Worm (Caenorhabditis elegans) whole organism, L1 larva: ENCODE data around the gene nhr-268.

Experiments
- aha-1 ChIP-seq: fragments of 150-350 bp; optimal IDR thresholded peaks from 2 replicates; lab custom pipeline; 2014; ENCODE audit warnings: missing biosample characterization, missing genetic modification characterization
- dsc-1 ChIP-seq: sonication (generic microtip); optimal IDR thresholded peaks from 2 replicates; lab custom pipeline; 2016; ENCODE audit warnings: mild to moderate bottlenecking, missing genetic modification characterization, missing compliant biosample characterization
- egl-27 ChIP-seq, 2 experiments: fragments of 150-350 bp in 1 of 2; sonication (generic microtip); optimal IDR thresholded peaks; 3 replicates each; lab custom pipeline; 2017 to 2018; ENCODE audit warnings: missing biosample characterization in 2 of 2, missing genetic modification characterization in 2 of 2, missing genetic modification reagents in 2 of 2
- elt-2 ChIP-seq: sonication (generic microtip); optimal IDR thresholded peaks from 2 replicates; lab custom pipeline; 2016; ENCODE audit warnings: missing genetic modification characterization, mild to moderate bottlenecking, inconsistent platforms, missing compliant biosample characterization, missing genetic modification reagents
- hpl-2 ChIP-seq: fragments of 150-350 bp; optimal IDR thresholded peaks from 2 replicates; lab custom pipeline; 2014; ENCODE audit warnings: missing biosample characterization, missing genetic modification reagents, missing genetic modification characterization
- mab-9 ChIP-seq: fragments of 200-800 bp; sonication (Bioruptor generic); IDR thresholded peaks from 2 replicates; pipeline ENCODE4 v1.3.6; 2022; ENCODE audit warnings: missing genetic modification reagents, missing genetic modification characterization, missing compliant biosample characterization
- nhr-12 ChIP-seq: sonication (generic microtip); optimal IDR thresholded peaks from 2 replicates; lab custom pipeline; 2017; ENCODE audit warnings: missing biosample characterization, missing genetic modification characterization
- nhr-237 ChIP-seq: fragments of 150-350 bp; optimal IDR thresholded peaks from 2 replicates; lab custom pipeline; 2014; ENCODE audit warnings: missing biosample characterization, missing genetic modification characterization
- unc-98 ChIP-seq: fragments of 200-800 bp; sonication (Bioruptor generic); IDR thresholded peaks from 2 replicates; pipeline ENCODE4 v1.3.6; 2022; ENCODE audit warnings: missing genetic modification characterization, missing compliant biosample characterization

DNA sequence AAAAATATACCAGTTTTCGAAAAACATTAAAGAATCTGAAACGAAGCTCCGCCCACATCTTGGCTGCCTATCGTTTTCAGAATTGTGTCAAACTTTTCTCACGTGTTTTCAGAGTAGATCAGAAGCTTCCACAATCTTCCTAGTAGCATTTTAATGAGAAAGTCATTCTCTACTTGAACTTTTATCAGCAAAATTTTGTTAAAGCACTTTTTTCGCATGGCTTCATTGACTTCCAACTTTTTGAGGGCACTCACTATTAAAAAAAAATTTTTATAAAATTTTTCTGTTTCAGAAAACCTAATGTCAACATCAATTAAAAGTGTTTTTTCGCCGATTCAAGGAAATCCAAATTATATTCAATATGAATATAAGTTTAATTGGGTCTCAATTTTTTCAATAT lies 39.9 kb upstream of the nhr-268 start, which contains the start of gene sru-42:
- TF ChIP-seq unc-98 (GFP tag; lab: Robert Waterston, UW), result no peak
- no peak for TF ChIP-seq nhr-12 (tag; lab: Kevin White, UChicago)
- TF ChIP-seq nhr-237 (tag; lab: Kevin White, UChicago), result no peak
- no peak for TF ChIP-seq dsc-1 (tag; lab: Kevin White, UChicago)
- no peak for TF ChIP-seq egl-27 (tag; optimal IDR thresholded peaks at IDR 0.05; lab: Kevin White, UChicago)
- no peak for TF ChIP-seq aha-1 (tag; lab: Kevin White, UChicago)
- TF ChIP-seq hpl-2, result no peak
- no peak for TF ChIP-seq elt-2 (tag; lab: Kevin White, UChicago)
- TF ChIP-seq mab-9 (GFP tag; lab: Robert Waterston, UW), result no peak
